Fruit fly (Drosophila melanogaster) whole organism: ENCODE measurements around the gene CG34183.

ENCODE experiments used
- CG8478 ChIP-seq: fragments of >200 bp; optimal IDR thresholded peaks from 2 replicates; lab custom pipeline; 2018; ENCODE audit warnings: inconsistent platforms
- Dll ChIP-seq: fragments of >200 bp; optimal IDR thresholded peaks from 2 replicates; lab custom pipeline; 2017
- EcR ChIP-seq, 2 experiments: fragments of >200 bp; optimal IDR thresholded peaks; 2 replicates each; lab custom pipeline; 2017; ENCODE audit warnings: missing biosample characterization in 2 of 2, missing genetic modification characterization in 2 of 2, missing genetic modification reagents in 2 of 2
- pan ChIP-seq: fragments of >200 bp; optimal IDR thresholded peaks from 2 replicates; lab custom pipeline; 2017
- psq ChIP-seq: fragments of >200 bp; optimal IDR thresholded peaks from 2 replicates; lab custom pipeline; 2017
- usp ChIP-seq: fragments of >200 bp; optimal IDR thresholded peaks from 2 replicates; lab custom pipeline; 2017; ENCODE audit warnings: missing biosample characterization, missing genetic modification characterization, mixed read lengths

The CG34183 gene

dm6 chr2L:9915011-9915850, 24.7 kb upstream of the CG34183 start, which contains the start of gene yip2:
Gene yip2 (plus strand): TSS chr2L:9915253.
- TF ChIP-seq psq (lab: Kevin White, UChicago) (no peak), CG8478 (lab: Kevin White, UChicago) (no peak), Dll (no peak), pan (lab: Kevin White, UChicago) (no peak), usp (GFP tag; lab: Kevin White, UChicago) (no peak), EcR (GFP tag; optimal IDR thresholded peaks at IDR 0.05; lab: Kevin White, UChicago) (no peak)

DNA sequence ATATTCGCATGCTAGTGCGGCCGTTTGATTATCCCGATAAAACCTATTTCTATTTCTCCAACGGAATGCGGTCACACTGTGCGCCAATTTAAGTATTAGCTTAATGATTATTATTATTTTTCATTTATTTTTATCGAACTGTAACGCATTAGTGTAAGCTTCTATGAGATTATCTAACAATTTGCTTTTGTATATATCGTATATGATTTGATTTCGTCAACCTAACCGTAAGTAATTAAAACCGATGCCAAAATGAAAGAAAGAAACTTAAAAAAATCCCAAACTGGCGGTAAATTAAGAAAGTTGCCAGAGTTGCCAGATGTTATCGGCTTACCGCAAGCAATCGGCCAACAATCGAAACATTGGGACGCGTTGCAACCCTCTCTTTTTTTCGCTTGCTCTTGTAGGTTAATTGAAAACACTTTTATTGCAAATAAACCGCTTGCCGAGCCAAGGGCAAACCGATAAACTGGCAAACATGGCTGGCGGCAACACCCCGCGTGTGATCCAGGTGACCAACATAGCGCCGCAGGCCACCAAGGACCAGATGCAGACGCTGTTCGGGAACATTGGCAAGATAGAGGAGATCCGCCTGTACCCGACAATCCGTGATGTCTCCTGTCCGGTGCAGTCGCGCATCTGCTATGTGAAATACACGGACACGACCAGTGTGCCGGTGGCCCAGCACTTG, 22.1 kb upstream of the CG34183 start, which contains the start of the genes Etl1 and Srp54:
Gene Etl1 (minus strand): TSS at position 39 of the 691 bp plus-strand sequence.
Gene Srp54 (plus strand): TSS at position 342 of the 691 bp plus-strand sequence.
- TF ChIP-seq CG8478 (lab: Kevin White, UChicago) (no peak), pan (lab: Kevin White, UChicago) (no peak), usp (GFP tag; lab: Kevin White, UChicago) (no peak), Dll (no peak), EcR (GFP tag; optimal IDR thresholded peaks at IDR 0.05; lab: Kevin White, UChicago) (no peak), psq (lab: Kevin White, UChicago) (no peak)

- TF ChIP-seq EcR (GFP tag; optimal IDR thresholded peaks at IDR 0.05; lab: Kevin White, UChicago) (no peak), CG8478 (lab: Kevin White, UChicago) (no peak), Dll (no peak), usp (GFP tag; lab: Kevin White, UChicago) (no peak), psq (lab: Kevin White, UChicago) (no peak), pan (lab: Kevin White, UChicago) (no peak)
Measured at dm6 chr2L:9911783-9912182, 21.2 kb upstream of the CG34183 start.

- no peak for TF ChIP-seq psq (lab: Kevin White, UChicago)
- TF ChIP-seq EcR (GFP tag; optimal IDR thresholded peaks at IDR 0.05; lab: Kevin White, UChicago), result no peak
- no peak for TF ChIP-seq CG8478 (lab: Kevin White, UChicago)
- TF ChIP-seq usp (GFP tag; lab: Kevin White, UChicago), result no peak
- no peak for TF ChIP-seq pan (lab: Kevin White, UChicago)
Measured at dm6 chr2L:9908468-9908967, 17.9 kb upstream of the CG34183 start, which contains the start of gene CG13124. Gene CG13124 (minus strand): TSS chr2L:9908633.

DNA sequence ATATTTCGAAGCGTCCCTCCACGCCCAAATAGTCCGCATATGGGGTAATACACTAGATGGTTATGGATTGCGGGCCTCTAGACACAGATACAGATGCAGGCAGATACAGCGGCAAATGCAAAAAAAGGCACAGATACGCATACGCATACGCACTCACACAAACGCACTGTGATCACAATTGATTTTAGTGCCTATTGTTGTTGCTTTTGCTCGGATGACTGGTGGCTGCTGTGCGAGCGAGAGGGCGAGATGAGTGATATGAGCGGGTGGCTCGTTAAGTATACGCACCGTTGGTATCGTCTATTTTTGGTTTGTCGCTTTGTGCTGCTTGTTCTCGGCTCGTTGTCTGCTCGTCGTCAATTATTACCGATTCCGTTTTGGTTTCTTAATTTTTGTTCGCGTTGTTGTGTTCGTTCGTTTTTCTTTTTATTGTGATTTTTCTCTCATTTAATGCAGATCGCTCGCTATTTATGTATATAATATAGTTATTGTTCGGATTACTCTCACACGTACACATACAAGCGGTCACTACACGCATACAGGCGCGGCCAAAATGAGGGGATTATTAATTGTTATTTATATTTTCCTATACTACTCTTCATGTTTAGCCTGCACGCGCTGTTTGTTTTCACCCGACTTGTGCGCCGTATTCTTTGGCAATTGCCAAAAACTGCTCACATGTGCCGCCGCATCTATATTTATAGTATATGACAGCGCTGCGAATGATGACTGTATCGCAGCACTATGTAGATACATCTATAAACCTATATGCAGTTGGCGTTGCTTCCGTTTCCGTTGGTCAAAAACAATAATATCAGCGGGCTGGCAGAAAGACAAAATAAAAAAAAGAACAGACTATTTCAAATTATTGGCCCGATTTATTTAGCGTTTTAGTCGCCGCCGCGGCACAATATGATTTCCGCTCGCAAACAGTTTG, 17.0 kb upstream of the CG34183 start:
- no peak for TF ChIP-seq pan (lab: Kevin White, UChicago)
- TF ChIP-seq CG8478 (lab: Kevin White, UChicago), result no peak
- TF ChIP-seq usp (GFP tag; lab: Kevin White, UChicago), result no peak
- TF ChIP-seq psq (lab: Kevin White, UChicago), result no peak
- no peak for TF ChIP-seq Dll
- TF ChIP-seq EcR (GFP tag; optimal IDR thresholded peaks at IDR 0.05; lab: Kevin White, UChicago), result no peak

DNA sequence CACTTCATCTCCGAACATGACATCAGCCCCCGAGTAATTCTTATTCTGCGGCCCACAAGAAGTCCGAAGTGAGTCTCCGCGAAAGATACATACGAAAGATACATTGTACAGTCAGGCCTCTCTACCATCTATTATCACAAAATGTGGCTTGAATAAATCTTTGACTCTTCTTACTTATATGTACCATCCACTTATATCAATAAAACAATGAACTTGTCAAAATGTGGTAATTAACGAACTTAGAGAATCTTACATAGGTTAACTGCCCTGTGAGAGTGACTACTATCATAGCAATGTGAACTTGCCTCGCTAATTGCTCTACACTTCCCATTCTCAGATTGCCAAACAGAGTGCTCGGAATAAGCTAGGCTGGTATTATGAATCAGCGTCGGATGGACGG, 16.1 kb upstream of the CG34183 start:
- TF ChIP-seq psq (lab: Kevin White, UChicago) (no peak), CG8478 (lab: Kevin White, UChicago) (no peak), pan (lab: Kevin White, UChicago) (no peak), usp (GFP tag; lab: Kevin White, UChicago) (no peak), EcR (GFP tag; optimal IDR thresholded peaks at IDR 0.05; lab: Kevin White, UChicago) (no peak), Dll (no peak)

DNA sequence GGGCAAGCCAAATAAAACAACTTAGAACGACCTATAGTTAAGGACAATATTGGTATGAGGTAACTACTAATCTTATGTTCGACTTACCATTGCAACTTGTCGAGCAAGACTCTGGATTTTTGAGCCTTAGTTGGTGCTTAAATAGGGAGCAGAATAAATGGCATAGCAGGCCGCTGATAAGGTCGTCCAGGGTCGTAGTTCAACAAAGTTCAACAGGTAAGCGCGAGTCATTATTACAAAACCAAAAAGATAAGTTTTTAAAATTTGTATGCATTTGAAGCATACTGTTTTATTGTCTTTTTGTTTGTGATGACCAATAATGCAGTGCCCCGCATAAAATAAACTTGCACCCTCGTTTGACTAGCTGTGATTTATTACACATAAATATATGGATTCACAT, 12.5 kb upstream of the CG34183 start, which contains the start of gene Muc30E:
Gene Muc30E (minus strand): TSS at position 101 of the 400 bp plus-strand sequence.
- TF ChIP-seq psq (lab: Kevin White, UChicago) (no peak), Dll (no peak), usp (GFP tag; lab: Kevin White, UChicago) (no peak), pan (lab: Kevin White, UChicago) (no peak), CG8478 (lab: Kevin White, UChicago) (no peak), EcR (GFP tag; optimal IDR thresholded peaks at IDR 0.05; lab: Kevin White, UChicago) (no peak)

DNA sequence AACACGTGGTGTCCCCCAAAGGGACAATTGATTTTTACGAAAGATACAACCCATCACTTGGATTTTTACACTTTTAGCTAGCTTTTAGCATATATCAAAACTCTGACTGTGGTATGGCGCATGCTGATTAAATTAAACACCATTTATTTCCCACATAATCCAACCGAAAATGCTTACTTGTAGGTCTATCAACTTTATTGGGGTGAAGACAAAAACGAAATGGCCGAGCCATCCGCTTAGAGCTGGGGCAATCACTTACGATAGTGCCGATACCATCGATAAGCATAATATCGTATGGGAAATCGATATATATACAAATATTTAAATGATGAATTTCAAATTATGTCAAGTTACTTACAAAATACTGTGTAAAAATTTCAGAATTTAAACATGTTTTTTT, 6.7 kb upstream of the CG34183 start, which contains the start of gene RpS2:
Gene RpS2 (minus strand): TSS at position 257 of the 400 bp plus-strand sequence.
- TF ChIP-seq usp (GFP tag; lab: Kevin White, UChicago), result no peak
- no peak for TF ChIP-seq psq (lab: Kevin White, UChicago)
- TF ChIP-seq CG8478 (lab: Kevin White, UChicago), result no peak
- no peak for TF ChIP-seq pan (lab: Kevin White, UChicago)
- TF ChIP-seq EcR (GFP tag; optimal IDR thresholded peaks at IDR 0.05; lab: Kevin White, UChicago), result no peak
- no peak for TF ChIP-seq Dll

DNA sequence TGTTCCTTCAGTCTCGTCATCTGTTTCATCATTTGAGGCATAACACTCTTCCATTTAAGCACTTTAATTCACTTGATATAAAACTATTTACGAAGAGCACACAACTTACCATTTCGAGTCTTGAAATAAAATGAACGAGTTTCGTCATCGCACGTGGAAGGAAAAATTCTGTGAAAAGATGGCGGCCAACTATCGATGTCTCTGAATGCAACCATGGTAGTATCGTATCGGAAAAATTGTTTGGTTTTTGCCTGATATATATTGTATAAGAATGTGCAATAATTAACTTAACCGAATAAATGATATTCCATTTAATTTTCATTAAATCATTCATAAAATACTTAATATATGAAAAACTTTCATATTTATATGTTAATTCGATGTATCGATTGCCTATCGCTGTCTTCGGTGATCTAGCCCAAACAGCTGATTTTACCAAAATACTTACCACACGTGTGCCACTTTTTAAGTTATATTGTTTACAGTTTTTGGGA, 4.3 kb upstream of the CG34183 start, which contains the start of gene Bka:
Gene Bka (plus strand): TSS at position 417 of the 494 bp plus-strand sequence.
- no peak for TF ChIP-seq usp (GFP tag; lab: Kevin White, UChicago)
- no peak for TF ChIP-seq psq (lab: Kevin White, UChicago)
- TF ChIP-seq Dll, result no peak
- no peak for TF ChIP-seq EcR (GFP tag; optimal IDR thresholded peaks at IDR 0.05; lab: Kevin White, UChicago)
- no peak for TF ChIP-seq pan (lab: Kevin White, UChicago)
- no peak for TF ChIP-seq CG8478 (lab: Kevin White, UChicago)

dm6 chr2L:9894193-9894592, 3.6 kb upstream of the CG34183 start:
- TF ChIP-seq pan (lab: Kevin White, UChicago), result no peak
- TF ChIP-seq psq (lab: Kevin White, UChicago), result no peak
- no peak for TF ChIP-seq CG8478 (lab: Kevin White, UChicago)
- no peak for TF ChIP-seq Dll
- TF ChIP-seq EcR (GFP tag; optimal IDR thresholded peaks at IDR 0.05; lab: Kevin White, UChicago), result no peak
- TF ChIP-seq usp (GFP tag; lab: Kevin White, UChicago), result no peak
